Worm (Caenorhabditis elegans): ENCODE data around the gene W06G6.2.

The W06G6.2 gene

ce11 chrV:16628991-16629390 lies at the start of gene W06G6.2:
W06G6.2 (plus strand) TSS chrV:16629291.
- TF ChIP-seq nhr-85 (tag) = no peak
- no peak for TF ChIP-seq sox-4 (tag; optimal IDR thresholded peaks at IDR 0.05)
- TF ChIP-seq sup-37 (GFP tag; optimal IDR thresholded peaks at IDR 0.05) = no peak
- no peak for TF ChIP-seq unc-98 (GFP tag; IDR thresholded peaks at IDR 0.05)
- TF ChIP-seq ztf-11 (tag; optimal IDR thresholded peaks at IDR 0.05) = no peak
- no peak for TF ChIP-seq aly-2 (tag; optimal IDR thresholded peaks at IDR 0.05)
- TF ChIP-seq egl-13 (tag; optimal IDR thresholded peaks at IDR 0.05) = no peak
- no peak for TF ChIP-seq pag-3 (tag; optimal IDR thresholded peaks at IDR 0.05; ENCODE audit: borderline replicate concordance, insufficient read depth)
- TF ChIP-seq ceh-82 (tag; optimal IDR thresholded peaks at IDR 0.05) = no peak
- no peak for TF ChIP-seq unc-130 (tag; optimal IDR thresholded peaks at IDR 0.05)
- TF ChIP-seq skn-1 (tag; optimal IDR thresholded peaks at IDR 0.05) = no peak

DNA sequence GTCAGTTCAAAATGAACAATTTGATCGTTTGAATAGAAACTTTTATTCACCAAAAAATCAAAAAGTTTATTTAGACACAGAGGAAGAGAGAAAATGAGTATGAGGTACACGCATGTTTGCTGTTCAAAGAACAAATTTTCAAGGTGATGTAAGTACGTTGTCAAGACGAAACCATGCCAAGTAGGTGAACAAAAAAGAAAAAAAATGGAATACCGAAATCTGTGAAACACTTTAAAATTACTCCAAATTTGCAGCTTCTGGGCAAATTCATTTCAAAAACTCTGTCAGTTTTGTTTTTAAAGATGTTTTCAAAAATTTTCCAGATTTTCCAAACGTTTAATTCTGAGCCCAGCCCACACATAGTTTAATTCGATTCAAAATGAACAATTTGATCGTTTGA lies 48.7 kb upstream of the W06G6.2 start, which contains the start of gene nhr-271:
nhr-271 (minus strand) TSS at position 101 of the 400 bp plus-strand sequence.
- TF ChIP-seq unc-30 (tag; optimal IDR thresholded peaks at IDR 0.05) (no peak), hlh-4 (tag; optimal IDR thresholded peaks at IDR 0.05) (no peak), alr-1 (tag; optimal IDR thresholded peaks at IDR 0.05; ENCODE audit: borderline replicate concordance) (no peak), ceh-63 (GFP tag; optimal IDR thresholded peaks at IDR 0.05) (no peak), nhr-71 (tag; optimal IDR thresholded peaks at IDR 0.05) (no peak)

DNA sequence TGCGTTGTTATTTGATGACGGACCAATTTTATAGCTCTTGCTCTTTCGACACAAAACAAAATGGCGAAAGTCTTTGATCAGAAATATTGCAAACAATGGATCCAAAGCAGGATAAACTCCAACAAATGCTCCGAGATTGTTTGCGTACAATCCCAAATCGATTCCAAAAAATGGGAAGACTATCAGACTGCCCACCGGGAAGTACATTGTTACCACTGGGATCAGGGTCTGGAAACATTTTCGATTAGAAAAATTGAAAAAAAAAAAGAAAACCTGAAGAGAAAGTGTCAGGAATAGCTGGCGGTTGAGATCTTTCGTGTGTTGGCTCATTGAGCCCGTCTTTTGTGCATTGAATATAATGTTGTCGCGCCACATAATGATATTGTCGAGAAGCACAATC lies 48.0 kb upstream of the W06G6.2 start:
- no peak for TF ChIP-seq lin-35 (GFP tag; optimal IDR thresholded peaks at IDR 0.05)
- TF ChIP-seq efl-1 (optimal IDR thresholded peaks at IDR 0.05) = no peak
- TF ChIP-seq efl-1 (GFP tag; optimal IDR thresholded peaks at IDR 0.05 in 1 of 2) = peak in 1 of 2 experiments; percentile 93
- no peak for TF ChIP-seq ets-5 (GFP tag; IDR thresholded peaks at IDR 0.05)
- no peak for TF ChIP-seq mef-2 (tag; optimal IDR thresholded peaks at IDR 0.05)
- TF ChIP-seq blmp-1 (tag; optimal IDR thresholded peaks at IDR 0.05) = no peak

- TF ChIP-seq ceh-90 (tag; optimal IDR thresholded peaks at IDR 0.05) (no peak), elt-2 (tag; optimal IDR thresholded peaks at IDR 0.05) (no peak)
Observed at ce11 chrV:16582973-16583372, 46.1 kb upstream of the W06G6.2 start, which contains the start of gene str-150. str-150 (plus strand) TSS chrV:16583273.

DNA sequence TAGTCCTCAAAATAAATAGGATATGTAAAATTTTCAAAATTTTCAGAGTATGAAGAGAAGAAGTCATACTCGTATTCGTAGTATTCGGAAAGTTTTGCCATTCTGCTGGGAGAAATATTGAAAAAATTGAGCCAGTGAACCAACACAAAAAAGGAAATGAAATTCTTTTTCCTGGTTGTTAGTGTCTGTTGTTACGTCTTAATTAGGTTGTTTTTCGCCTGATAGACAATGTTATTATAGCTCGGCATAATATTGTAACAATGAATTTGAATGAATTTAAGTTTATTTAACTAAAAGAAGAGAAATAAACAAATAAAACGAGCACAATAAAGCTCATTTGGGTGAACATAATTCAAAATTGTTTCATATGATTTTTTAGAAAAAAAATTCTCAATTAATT lies 40.7 kb upstream of the W06G6.2 start, which contains the start of gene srw-73:
srw-73 (minus strand) TSS at position 101 of the 400 bp plus-strand sequence.
- TF ChIP-seq fkh-8 (tag; optimal IDR thresholded peaks at IDR 0.05) (no peak), sptf-1 (tag; optimal IDR thresholded peaks at IDR 0.05) (no peak), C16A3.4 (tag; optimal IDR thresholded peaks at IDR 0.05) (no peak), nhr-76 (tag; optimal IDR thresholded peaks at IDR 0.05) (no peak), nhr-90 (tag; optimal IDR thresholded peaks at IDR 0.05; ENCODE audit: poor library complexity) (no peak), irx-1 (tag; optimal IDR thresholded peaks at IDR 0.05) (no peak), hpl-2 (GFP tag; optimal IDR thresholded peaks at IDR 0.05) (no peak), pax-3 (tag; optimal IDR thresholded peaks at IDR 0.05) (no peak), nhr-19 (GFP tag; conservative IDR thresholded peaks at IDR 0.05) (no peak), tlp-1 (tag; optimal IDR thresholded peaks at IDR 0.05) (no peak), swsn-7 (tag; optimal IDR thresholded peaks at IDR 0.05) (no peak), lin-35 (GFP tag; optimal IDR thresholded peaks at IDR 0.05) (no peak), lin-13 (GFP tag; optimal IDR thresholded peaks at IDR 0.05) (no peak), skn-1 (tag; optimal IDR thresholded peaks at IDR 0.05) (no peak)

All from whole organism, L1 larva.